Fruit fly (Drosophila melanogaster): ENCODE data around the gene CG4199.
A peak's percentile ranks its signal among the peaks of the same experiment; 100 is the strongest.

Gene CG4199

dm6 chrX:2088798-2089197, 15.5 kb upstream of the CG4199 start (continued):
- TF ChIP-seq pho (GFP tag; optimal IDR thresholded peaks at IDR 0.05) (no peak), CG14965 (GFP tag; optimal IDR thresholded peaks at IDR 0.05; ENCODE audit: borderline replicate concordance) (no peak), Ets65A (GFP tag) (peak; percentile 78), CG11247 (GFP tag; IDR thresholded peaks at IDR 0.05) (0 out of 2 replicates have a peak, but pooled peaks have one; percentile 28), tin (GFP tag; optimal IDR thresholded peaks at IDR 0.05) (no peak), lov (optimal IDR thresholded peaks at IDR 0.05) (no peak), lov (GFP tag; IDR thresholded peaks at IDR 0.05) (no peak), sens (GFP tag) (peak; percentile 8), slbo (GFP tag; IDR thresholded peaks at IDR 0.05) (peak; percentile 6; the same call in 1 of the 2 replicates), gce (GFP tag; IDR thresholded peaks at IDR 0.05) (no peak), nau (GFP tag; optimal IDR thresholded peaks at IDR 0.05) (no peak), CG2120 (GFP tag; optimal IDR thresholded peaks at IDR 0.05) (peak; percentile 21), CG33213 (GFP tag; optimal IDR thresholded peaks at IDR 0.05) (no peak), tll (GFP tag; optimal IDR thresholded peaks at IDR 0.05) (no peak), peb (GFP tag; IDR thresholded peaks at IDR 0.05) (no peak), Ada2b (GFP tag; IDR thresholded peaks at IDR 0.05) (0 out of 2 replicates have a peak, but pooled peaks have one; percentile 5), E2f1 (GFP tag; IDR thresholded peaks at IDR 0.05) (no peak)

- TF ChIP-seq E2f2 (GFP tag; IDR thresholded peaks at IDR 0.05): peak; percentile 43; the same call in 1 of the 2 replicates
- TF ChIP-seq CG32532 (GFP tag; IDR thresholded peaks at IDR 0.05): peak; percentile 66
- peak; percentile 49 for TF ChIP-seq ssp (GFP tag; IDR thresholded peaks at IDR 0.05)
- TF ChIP-seq jumu (GFP tag; optimal IDR thresholded peaks at IDR 0.05): peak; percentile 62
- peak; percentile 86 for TF ChIP-seq CG1603 (tag; optimal IDR thresholded peaks at IDR 0.05)
- TF ChIP-seq CG13775 (GFP tag; optimal IDR thresholded peaks at IDR 0.05): no peak
- TF ChIP-seq Gug (GFP tag; IDR thresholded peaks at IDR 0.05): peak; percentile 73
- peak; percentile 36 for TF ChIP-seq tx (GFP tag; optimal IDR thresholded peaks at IDR 0.05)
- TF ChIP-seq p53 (GFP tag; optimal IDR thresholded peaks at IDR 0.05): no peak
- TF ChIP-seq Antp (GFP tag; optimal IDR thresholded peaks at IDR 0.05): peak; percentile 42
- TF ChIP-seq odd (GFP tag; optimal IDR thresholded peaks at IDR 0.05): peak; percentile 62
- peak; percentile 9 for TF ChIP-seq repo (GFP tag; optimal IDR thresholded peaks at IDR 0.05)
- peak; percentile 22 for TF ChIP-seq Side (GFP tag; optimal IDR thresholded peaks at IDR 0.05)
- no peak for TF ChIP-seq CG7372 (GFP tag; IDR thresholded peaks at IDR 0.05)
- TF ChIP-seq CG6813 (GFP tag; optimal IDR thresholded peaks at IDR 0.05): no peak
- TF ChIP-seq inv (GFP tag; IDR thresholded peaks at IDR 0.05; ENCODE audit: partially characterized antibody): no peak
- no peak for TF ChIP-seq ERR (GFP tag; optimal IDR thresholded peaks at IDR 0.05)
- no peak for TF ChIP-seq CG33557 (GFP tag; optimal IDR thresholded peaks at IDR 0.05)
- peak; percentile 48; the same call in 1 of the 2 replicates for TF ChIP-seq Rfx (GFP tag; IDR thresholded peaks at IDR 0.05)
- TF ChIP-seq pho (GFP tag; optimal IDR thresholded peaks at IDR 0.05): no peak
- TF ChIP-seq wek (GFP tag; optimal IDR thresholded peaks at IDR 0.05): peak; percentile 55
- TF ChIP-seq CG12942 (GFP tag; optimal IDR thresholded peaks at IDR 0.05): peak; percentile 31
- TF ChIP-seq fd96Cb (tag; optimal IDR thresholded peaks at IDR 0.05): peak; percentile 50
- no peak for TF ChIP-seq CG15696 (tag; optimal IDR thresholded peaks at IDR 0.05)
- no peak for TF ChIP-seq sqz (GFP tag; optimal IDR thresholded peaks at IDR 0.05)
- peak; percentile 81 for TF ChIP-seq ATbp (GFP tag; optimal IDR thresholded peaks at IDR 0.05)
- TF ChIP-seq bcd (GFP tag; optimal IDR thresholded peaks at IDR 0.05): peak; percentile 29
- TF ChIP-seq Fer2 (tag; optimal IDR thresholded peaks at IDR 0.05): no peak
- TF ChIP-seq CG3281 (GFP tag; optimal IDR thresholded peaks at IDR 0.05): no peak
- TF ChIP-seq psq (GFP tag; optimal IDR thresholded peaks at IDR 0.05): no peak
- no peak for TF ChIP-seq BtbVII (GFP tag; optimal IDR thresholded peaks at IDR 0.05)
- no peak for TF ChIP-seq Dip3 (GFP tag; optimal IDR thresholded peaks at IDR 0.05)
- TF ChIP-seq kay (GFP tag; optimal IDR thresholded peaks at IDR 0.05): no peak
- TF ChIP-seq Ssrp (tag; optimal IDR thresholded peaks at IDR 0.05): peak; percentile 44
- no peak for TF ChIP-seq Ravus (GFP tag; IDR thresholded peaks at IDR 0.05)
- peak; percentile 35 for TF ChIP-seq Dek (tag; optimal IDR thresholded peaks at IDR 0.05)
Measured at dm6 chrX:2087501-2087900, 14.2 kb upstream of the CG4199 start.

Measured in whole organism, embryonic.